Fruit fly (Drosophila melanogaster): Measurements from ENCODE around the gene GatA.

GatA gene

DNA sequence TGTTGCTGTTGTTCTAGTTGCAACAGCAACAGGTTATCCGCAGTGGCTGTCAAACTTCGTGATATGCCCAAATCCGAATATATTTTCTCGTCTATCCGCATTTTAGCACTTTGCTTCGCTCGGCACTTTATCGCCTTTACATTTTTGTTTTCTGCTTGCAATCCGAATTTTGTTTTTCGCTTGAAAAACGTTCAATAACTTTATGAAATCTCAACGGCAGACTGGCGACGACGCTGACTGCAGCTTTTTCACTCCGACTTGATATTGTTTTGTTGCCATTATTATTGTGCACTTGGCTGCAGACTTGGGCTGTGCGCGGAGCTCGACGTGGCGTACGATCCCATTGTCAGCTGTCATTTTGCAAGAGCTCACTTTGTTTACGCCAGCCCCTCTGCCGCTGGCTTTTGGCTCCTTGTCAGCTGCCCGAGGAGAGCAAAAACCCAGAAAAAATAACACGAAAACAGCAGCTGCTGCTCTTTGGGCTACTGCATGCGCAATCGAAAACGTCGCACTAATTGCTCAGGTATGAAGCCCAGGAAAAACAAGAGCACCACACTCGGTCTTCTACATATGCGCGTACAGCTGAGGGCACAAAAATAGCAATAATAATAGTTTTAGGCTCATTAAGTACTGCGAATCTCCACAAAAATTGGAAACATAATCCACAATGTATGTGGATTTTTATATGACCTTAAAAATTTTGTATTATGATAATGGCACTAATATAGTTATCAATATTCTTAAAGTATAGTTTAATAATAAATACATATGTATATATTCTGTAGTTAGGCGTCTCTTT lies 42.4 kb downstream of the GatA start (continued):
- no peak for TF ChIP-seq ab (GFP tag; optimal IDR thresholded peaks at IDR 0.05)
- TF ChIP-seq Xbp1 (GFP tag; optimal IDR thresholded peaks at IDR 0.05): no peak
- TF ChIP-seq Drgx (GFP tag; IDR thresholded peaks at IDR 0.05): peak; percentile 51
- TF ChIP-seq CG18764 (GFP tag; optimal IDR thresholded peaks at IDR 0.05): no peak
- TF ChIP-seq CG15011 (GFP tag; optimal IDR thresholded peaks at IDR 0.05): no peak
- TF ChIP-seq B-H1 (GFP tag; IDR thresholded peaks at IDR 0.05): no peak
- no peak for TF ChIP-seq pnt (GFP tag; optimal IDR thresholded peaks at IDR 0.05)
- peak; percentile 11 for TF ChIP-seq CG4424 (GFP tag; optimal IDR thresholded peaks at IDR 0.05)
- 0 out of 3 replicates have a peak, but pooled peaks have one; percentile 49 for TF ChIP-seq CG2199 (GFP tag; IDR thresholded peaks at IDR 0.05)
- peak; percentile 9 for TF ChIP-seq Med (GFP tag)
- TF ChIP-seq grau (tag; optimal IDR thresholded peaks at IDR 0.05): peak; percentile 2
- peak; percentile 16 for TF ChIP-seq CG18262 (tag; optimal IDR thresholded peaks at IDR 0.05)
- no peak for TF ChIP-seq Bteb2 (GFP tag; optimal IDR thresholded peaks at IDR 0.05)
- TF ChIP-seq CG14441 (GFP tag; IDR thresholded peaks at IDR 0.05): 0 out of 2 replicates have a peak, but pooled peaks have one; percentile 5
- no peak for TF ChIP-seq CG6683 (GFP tag; optimal IDR thresholded peaks at IDR 0.05)
- peak; percentile 10 for TF ChIP-seq sqz (GFP tag; optimal IDR thresholded peaks at IDR 0.05)
- peak; percentile 46 for TF ChIP-seq twi (tag; optimal IDR thresholded peaks at IDR 0.05)
- TF ChIP-seq CG12659 (GFP tag; optimal IDR thresholded peaks at IDR 0.05): no peak
- TF ChIP-seq stc (GFP tag; IDR thresholded peaks at IDR 0.05): no peak
- peak; percentile 25; the same call in 1 of the 2 replicates for TF ChIP-seq ap (GFP tag; IDR thresholded peaks at IDR 0.05)
- TF ChIP-seq sens-2 (GFP tag; IDR thresholded peaks at IDR 0.05): 0 out of 2 replicates have a peak, but pooled peaks have one; percentile 10
- no peak for TF ChIP-seq CG14710 (tag; optimal IDR thresholded peaks at IDR 0.05)
- peak; percentile 8 for TF ChIP-seq unpg (GFP tag; optimal IDR thresholded peaks at IDR 0.05)
- peak; percentile 31 for TF ChIP-seq gem (tag; optimal IDR thresholded peaks at IDR 0.05)
- no peak for TF ChIP-seq nmo (GFP tag; optimal IDR thresholded peaks at IDR 0.05)

DNA sequence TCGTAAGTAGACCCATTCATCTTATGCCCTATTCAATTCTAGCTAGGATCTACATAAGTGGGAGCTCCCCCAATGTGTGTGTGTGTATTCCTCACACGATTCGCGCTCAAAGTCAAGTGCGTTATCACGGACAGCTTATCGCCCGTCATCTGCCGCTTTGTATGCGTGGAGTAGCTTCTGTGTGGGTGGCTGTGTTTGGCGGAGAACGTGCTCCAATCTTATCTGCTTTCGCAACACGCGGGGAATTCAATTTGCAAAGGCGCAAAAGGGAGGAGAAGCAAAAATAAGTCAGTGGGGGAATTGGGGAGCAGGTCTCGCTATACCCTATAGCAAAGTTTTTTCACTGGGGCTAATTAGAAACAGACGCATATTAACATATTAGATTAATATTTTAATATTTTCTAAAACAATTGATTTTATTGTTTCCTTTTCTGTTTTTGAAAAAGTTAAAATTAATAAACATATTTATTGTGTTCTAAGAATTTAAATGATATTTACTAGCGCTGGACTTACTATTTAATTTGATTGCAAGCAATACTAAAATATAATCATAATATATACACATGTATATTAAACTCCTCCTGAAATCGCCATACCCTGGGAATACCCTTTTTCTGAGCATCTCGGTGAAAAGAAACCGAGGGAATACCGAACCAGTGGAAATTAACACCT lies 43.4 kb downstream of the GatA start:
- TF ChIP-seq CG32767 (GFP tag; IDR thresholded peaks at IDR 0.05) (no peak), ac (GFP tag; optimal IDR thresholded peaks at IDR 0.05) (no peak), Ptx1 (GFP tag; IDR thresholded peaks at IDR 0.05) (0 out of 2 replicates have a peak, but pooled peaks have one; percentile 23), Gsc (GFP tag; IDR thresholded peaks at IDR 0.05) (no peak), hkb (optimal IDR thresholded peaks at IDR 0.05) (no peak), hkb (GFP tag; IDR thresholded peaks at IDR 0.05) (no peak), CG11696 (GFP tag; IDR thresholded peaks at IDR 0.05) (no peak), gsb (GFP tag; IDR thresholded peaks at IDR 0.05) (no peak), YL-1 (GFP tag; optimal IDR thresholded peaks at IDR 0.05) (no peak), CG3281 (GFP tag; optimal IDR thresholded peaks at IDR 0.05) (peak; percentile 78), CG15479 (GFP tag; optimal IDR thresholded peaks at IDR 0.05) (no peak), twi (tag; optimal IDR thresholded peaks at IDR 0.05) (no peak), bsh (GFP tag; optimal IDR thresholded peaks at IDR 0.05) (no peak), CG17186 (GFP tag; optimal IDR thresholded peaks at IDR 0.05) (no peak), lbe (GFP tag; optimal IDR thresholded peaks at IDR 0.05) (peak; percentile 46), NK7.1 (GFP tag; optimal IDR thresholded peaks at IDR 0.05) (no peak), Blimp-1 (GFP tag; optimal IDR thresholded peaks at IDR 0.05) (peak; percentile 11), row (GFP tag; IDR thresholded peaks at IDR 0.05) (peak; percentile 40; the same call in 1 of the 3 replicates), CG9215 (GFP tag; IDR thresholded peaks at IDR 0.05) (peak; percentile 45; the same call in 1 of the 2 replicates), CG6175 (GFP tag; IDR thresholded peaks at IDR 0.05) (no peak), tin (GFP tag; optimal IDR thresholded peaks at IDR 0.05) (no peak), Chrac-16 (GFP tag; optimal IDR thresholded peaks at IDR 0.05) (peak; percentile 9), CG17829 (tag; optimal IDR thresholded peaks at IDR 0.05) (no peak), lab (GFP tag; optimal IDR thresholded peaks at IDR 0.05) (peak; percentile 73), CG8924 (tag; optimal IDR thresholded peaks at IDR 0.05) (peak; percentile 63)
